Worm (Caenorhabditis elegans): ENCODE data around the gene dcaf-1.

ce11 chrIV:9678007-9678406, 28.5 kb downstream of the dcaf-1 start:
- no peak for TF ChIP-seq him-1 (tag; optimal IDR thresholded peaks at IDR 0.05)
- no peak for TF ChIP-seq dao-5 (tag; optimal IDR thresholded peaks at IDR 0.05)
- TF ChIP-seq W03F9.2 (tag; optimal IDR thresholded peaks at IDR 0.05): no peak

Data from whole organism, L4/young adult.